Worm (Caenorhabditis elegans) whole organism, L1 larva: ENCODE results near the gene adh-5.

Experiments used
- C04F5.9 ChIP-seq: sonication (generic microtip); optimal IDR thresholded peaks from 2 replicates; lab custom pipeline; 2016; ENCODE audit warnings: missing genetic modification characterization, missing compliant biosample characterization
- C16A3.4 ChIP-seq: fragments of 150-350 bp; optimal IDR thresholded peaks from 2 replicates; lab custom pipeline; 2014; ENCODE audit warnings: missing biosample characterization, missing genetic modification characterization
- F16B12.6 ChIP-seq: fragments of 150-350 bp; optimal IDR thresholded peaks from 2 replicates; lab custom pipeline; 2014; ENCODE audit warnings: missing biosample characterization, missing genetic modification characterization
- Y116A8C.19 ChIP-seq: sonication (generic microtip); optimal IDR thresholded peaks from 2 replicates; lab custom pipeline; 2016; ENCODE audit warnings: missing compliant biosample characterization, missing genetic modification characterization, borderline replicate concordance
- alr-1 ChIP-seq: fragments of 200-800 bp; sonication (Bioruptor generic); optimal IDR thresholded peaks from 2 replicates; lab custom pipeline; 2018; ENCODE audit warnings: borderline replicate concordance, mild to moderate bottlenecking, missing genetic modification characterization, missing compliant biosample characterization
- aly-2 ChIP-seq: fragments of 150-350 bp; optimal IDR thresholded peaks from 2 replicates; lab custom pipeline; 2014; ENCODE audit warnings: missing biosample characterization, missing genetic modification characterization
- ama-1 ChIP-seq: fragments of 150-350 bp; optimal IDR thresholded peaks from 2 replicates; lab custom pipeline; 2014
- blmp-1 ChIP-seq: fragments of 150-350 bp; optimal IDR thresholded peaks from 2 replicates; lab custom pipeline; 2014; ENCODE audit warnings: missing biosample characterization, missing genetic modification characterization
- ceh-63 ChIP-seq: fragments of 200-800 bp; sonication (Bioruptor generic); optimal IDR thresholded peaks from 2 replicates; lab custom pipeline; 2018; ENCODE audit warnings: mild to moderate bottlenecking, missing genetic modification characterization, missing compliant biosample characterization
- ceh-82 ChIP-seq, 3 experiments: fragments of 150-350 bp in 1 of 3; sonication (generic microtip) in 2 of 3; optimal IDR thresholded peaks; 2 replicates each; lab custom pipeline; 2014 to 2017; ENCODE audit warnings: missing biosample characterization in 3 of 3, missing genetic modification characterization in 3 of 3
- ceh-90 ChIP-seq: sonication (generic microtip); optimal IDR thresholded peaks from 2 replicates; lab custom pipeline; 2016; ENCODE audit warnings: missing genetic modification characterization, missing compliant biosample characterization
- ces-1 ChIP-seq: fragments of 150-350 bp; optimal IDR thresholded peaks from 2 replicates; lab custom pipeline; 2014; ENCODE audit warnings: missing biosample characterization, missing genetic modification reagents, missing genetic modification characterization
- efl-1 ChIP-seq, 4 experiments: fragments of 150-350 bp; optimal IDR thresholded peaks in 3 of 4; peaks in 1 of 4; 1 replicate in 1 of 4; 2 replicates in 3 of 4; lab custom pipeline; 2014; ENCODE audit warnings: missing biosample characterization in 2 of 4, missing genetic modification characterization in 2 of 4, missing genetic modification reagents in 2 of 4
- efl-3 ChIP-seq: fragments of 200-800 bp; sonication (Bioruptor generic); optimal IDR thresholded peaks from 2 replicates; lab custom pipeline; 2018; ENCODE audit warnings: mild to moderate bottlenecking, missing genetic modification characterization, missing compliant biosample characterization
- ets-5 ChIP-seq: fragments of 200-800 bp; sonication (Bioruptor generic); IDR thresholded peaks from 2 replicates; pipeline ENCODE4 v1.3.6; 2022; ENCODE audit warnings: missing genetic modification characterization, missing compliant biosample characterization
- fkh-8 ChIP-seq: sonication (generic microtip); optimal IDR thresholded peaks from 2 replicates; lab custom pipeline; 2016; ENCODE audit warnings: mild to moderate bottlenecking, missing genetic modification characterization, missing compliant biosample characterization
- hpl-2 ChIP-seq: fragments of 150-350 bp; optimal IDR thresholded peaks from 2 replicates; lab custom pipeline; 2014; ENCODE audit warnings: missing biosample characterization, missing genetic modification reagents, missing genetic modification characterization
- irx-1 ChIP-seq: sonication (generic microtip); optimal IDR thresholded peaks from 2 replicates; lab custom pipeline; 2016; ENCODE audit warnings: missing genetic modification characterization, missing compliant biosample characterization
- isw-1 ChIP-seq: fragments of 200-800 bp; sonication (Bioruptor generic); IDR thresholded peaks from 2 replicates; pipeline ENCODE4 v1.3.6; 2022; ENCODE audit warnings: missing genetic modification characterization, missing compliant biosample characterization
- lin-13 ChIP-seq: fragments of 150-350 bp; optimal IDR thresholded peaks from 2 replicates; lab custom pipeline; 2014; ENCODE audit warnings: missing biosample characterization, missing genetic modification reagents, missing genetic modification characterization
- lin-14 ChIP-seq: fragments of 200-800 bp; sonication (Bioruptor generic); optimal IDR thresholded peaks from 2 replicates; lab custom pipeline; 2018; ENCODE audit warnings: mild to moderate bottlenecking, missing genetic modification characterization, moderate library complexity, missing compliant biosample characterization
- mab-9 ChIP-seq: fragments of 200-800 bp; sonication (Bioruptor generic); IDR thresholded peaks from 2 replicates; pipeline ENCODE4 v1.3.6; 2022; ENCODE audit warnings: missing genetic modification reagents, missing genetic modification characterization, missing compliant biosample characterization
- mef-2 ChIP-seq: fragments of 150-350 bp; optimal IDR thresholded peaks from 2 replicates; lab custom pipeline; 2014; ENCODE audit warnings: missing biosample characterization, missing genetic modification characterization
- mep-1 ChIP-seq: fragments of 150-350 bp; optimal IDR thresholded peaks from 2 replicates; lab custom pipeline; 2014; ENCODE audit warnings: missing biosample characterization, missing genetic modification characterization
- nhr-11 ChIP-seq: fragments of 150-350 bp; optimal IDR thresholded peaks from 2 replicates; lab custom pipeline; 2014; ENCODE audit warnings: missing biosample characterization, missing genetic modification characterization
- nhr-19 ChIP-seq: fragments of 200-800 bp; sonication (Bioruptor generic); conservative IDR thresholded peaks from 2 replicates; pipeline ENCODE4 v1.3.6; 2022; ENCODE audit warnings: missing genetic modification characterization, missing compliant biosample characterization
- nhr-20 ChIP-seq: sonication (generic microtip); optimal IDR thresholded peaks from 2 replicates; lab custom pipeline; 2016; ENCODE audit warnings: mild to moderate bottlenecking, missing genetic modification characterization, missing compliant biosample characterization
- nhr-28 ChIP-seq: fragments of 150-350 bp; optimal IDR thresholded peaks from 2 replicates; lab custom pipeline; 2014; ENCODE audit warnings: missing biosample characterization, missing genetic modification characterization
- nhr-76 ChIP-seq: sonication (generic microtip); optimal IDR thresholded peaks from 2 replicates; lab custom pipeline; 2017; ENCODE audit warnings: missing biosample characterization, missing genetic modification characterization
- nhr-84 ChIP-seq: sonication (generic microtip); optimal IDR thresholded peaks from 2 replicates; lab custom pipeline; 2017; ENCODE audit warnings: missing biosample characterization, missing genetic modification characterization
- rnt-1 ChIP-seq: sonication (generic microtip); optimal IDR thresholded peaks from 2 replicates; lab custom pipeline; 2016; ENCODE audit warnings: mild to moderate bottlenecking, missing genetic modification characterization, moderate library complexity, missing compliant biosample characterization
- sptf-1 ChIP-seq: fragments of 150-350 bp; optimal IDR thresholded peaks from 2 replicates; lab custom pipeline; 2014; ENCODE audit warnings: missing biosample characterization, missing genetic modification characterization
- tbx-2 ChIP-seq: sonication (generic microtip); optimal IDR thresholded peaks from 2 replicates; lab custom pipeline; 2016; ENCODE audit warnings: missing genetic modification characterization, missing compliant biosample characterization
- tlp-1 ChIP-seq: fragments of 150-350 bp; optimal IDR thresholded peaks from 2 replicates; lab custom pipeline; 2014; ENCODE audit warnings: missing biosample characterization, missing genetic modification characterization
- unc-30 ChIP-seq: sonication (generic microtip); optimal IDR thresholded peaks from 2 replicates; lab custom pipeline; 2017; ENCODE audit warnings: missing biosample characterization, missing genetic modification characterization
- unc-86 ChIP-seq: sonication (generic microtip); optimal IDR thresholded peaks from 2 replicates; lab custom pipeline; 2016; ENCODE audit warnings: missing genetic modification characterization, missing compliant biosample characterization
- vab-15 ChIP-seq: sonication (generic microtip); optimal IDR thresholded peaks from 2 replicates; lab custom pipeline; 2017; ENCODE audit warnings: missing genotype, mild to moderate bottlenecking, missing genetic modification characterization, missing compliant biosample characterization
- xbp-1 ChIP-seq: sonication (generic microtip); optimal IDR thresholded peaks from 2 replicates; lab custom pipeline; 2016; ENCODE audit warnings: missing genetic modification characterization, missing compliant biosample characterization
- zag-1 ChIP-seq: fragments of 150-350 bp; optimal IDR thresholded peaks from 2 replicates; lab custom pipeline; 2014; ENCODE audit warnings: missing biosample characterization, missing genetic modification characterization
- zip-4 ChIP-seq: fragments of 200-800 bp; sonication (Bioruptor generic); optimal IDR thresholded peaks from 2 replicates; lab custom pipeline; 2018; ENCODE audit warnings: mild to moderate bottlenecking, missing genetic modification characterization, moderate library complexity, missing compliant biosample characterization
- ztf-11 ChIP-seq, 2 experiments: sonication (generic microtip); optimal IDR thresholded peaks; 2 replicates each; lab custom pipeline; 2016 to 2017; ENCODE audit warnings: missing genetic modification characterization in 2 of 2, missing biosample characterization in 1 of 2, missing compliant biosample characterization in 1 of 2
- ztf-4 ChIP-seq: fragments of 150-350 bp; optimal IDR thresholded peaks from 2 replicates; lab custom pipeline; 2014; ENCODE audit warnings: missing biosample characterization, missing genetic modification characterization

The adh-5 gene

DNA sequence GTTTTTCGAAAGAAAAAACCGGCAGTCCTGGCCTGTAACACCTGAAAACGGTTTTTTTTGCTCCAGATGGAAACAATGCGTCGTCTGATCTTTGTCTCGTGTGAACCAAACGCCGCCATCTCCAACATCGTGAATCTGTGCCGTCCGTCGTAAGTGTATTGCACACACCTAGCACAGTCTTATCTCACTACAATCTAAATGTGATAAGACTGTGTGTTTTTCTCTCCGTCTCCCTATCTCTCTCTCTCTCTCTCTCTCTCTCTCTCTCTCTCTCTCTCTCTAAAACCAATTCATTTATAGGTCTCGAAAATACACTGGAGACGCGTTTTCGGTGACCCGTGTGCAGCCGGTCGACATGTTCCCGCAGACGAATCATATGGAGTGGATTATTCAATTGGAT, 986 bp upstream of the adh-5 start (continued):
- TF ChIP-seq C16A3.4 (peak; percentile 1), zag-1 (tag; lab: Kevin White, UChicago) (no peak), unc-86 (tag; lab: Kevin White, UChicago) (no peak), irx-1 (tag; lab: Kevin White, UChicago) (no peak), fkh-8 (no peak), lin-13 (GFP tag; lab: Kevin White, UChicago) (no peak), xbp-1 (no peak), C04F5.9 (no peak), isw-1 (GFP tag; lab: Robert Waterston, UW) (no peak), ztf-11 (tag; optimal IDR thresholded peaks at IDR 0.05; lab: Kevin White, UChicago) (no peak), nhr-84 (tag; lab: Kevin White, UChicago) (no peak), aly-2 (tag; lab: Kevin White, UChicago) (no peak), Y116A8C.19 (tag; lab: Kevin White, UChicago) (no peak)
- TF ChIP-seq, all 84 proteins: peak for 13

DNA sequence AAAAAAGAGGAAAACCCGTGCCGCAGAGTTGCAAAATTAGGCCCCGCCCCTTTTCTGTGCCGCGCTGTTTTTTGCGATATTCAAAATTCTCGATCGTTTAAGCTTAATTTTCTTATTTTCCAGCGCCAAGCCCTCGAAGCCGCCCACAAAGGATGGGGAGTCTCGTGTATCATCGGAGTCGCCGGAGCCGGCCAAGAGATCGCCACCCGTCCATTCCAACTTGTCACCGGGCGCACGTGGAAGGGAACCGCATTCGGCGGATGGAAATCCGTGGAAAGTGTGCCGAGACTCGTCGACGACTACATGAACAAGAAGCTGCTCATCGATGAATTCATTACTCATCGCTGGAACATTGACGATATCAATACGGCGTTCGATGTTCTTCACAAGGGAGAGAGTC, 4.1 kb downstream of the adh-5 start:
- TF ChIP-seq rnt-1 (tag; lab: Kevin White, UChicago) (no peak), mef-2 (tag; lab: Kevin White, UChicago) (no peak), unc-86 (tag; lab: Kevin White, UChicago) (no peak), blmp-1 (tag; lab: Kevin White, UChicago) (no peak), F16B12.6 (tag; lab: Kevin White, UChicago) (no peak), ets-5 (no peak), ces-1 (GFP tag; lab: Kevin White, UChicago) (no peak), ama-1 (lab: Kevin White, UChicago) (no peak), efl-1 (optimal IDR thresholded peaks at IDR 0.05; lab: Kevin White, UChicago) (no peak), efl-1 (GFP tag; optimal IDR thresholded peaks at IDR 0.05 in 1 of 2; lab: Kevin White, UChicago) (no peak), nhr-76 (tag; lab: Kevin White, UChicago) (no peak), zag-1 (tag; lab: Kevin White, UChicago) (no peak), unc-30 (no peak), Y116A8C.19 (tag; lab: Kevin White, UChicago) (no peak), nhr-19 (GFP tag; lab: Robert Waterston, UW) (no peak), ceh-82 (tag; optimal IDR thresholded peaks at IDR 0.05; lab: Kevin White, UChicago) (no peak)

DNA sequence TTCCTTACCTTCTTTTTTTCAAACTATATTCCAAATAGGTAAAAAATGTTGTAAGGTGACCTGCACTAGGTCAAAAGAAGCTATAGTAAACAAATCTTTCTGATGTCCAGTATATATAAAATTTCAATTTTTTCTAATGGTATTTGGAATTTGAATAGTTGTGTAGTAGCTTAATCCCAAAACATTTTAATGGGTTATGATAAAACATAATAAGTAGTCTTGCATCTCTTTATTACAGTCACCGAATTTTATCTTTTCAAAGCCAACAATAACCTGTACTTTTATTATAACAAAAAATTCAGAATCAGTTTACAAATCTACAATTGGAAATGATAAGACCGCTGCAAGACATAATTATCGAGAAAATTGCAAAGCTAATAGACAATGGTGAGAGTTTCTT, 5.9 kb downstream of the adh-5 start, which contains the start of gene H24K24.2:
H24K24.2 (plus strand) TSS at position 301 of the 400 bp plus-strand sequence.
- no peak for TF ChIP-seq ets-5
- TF ChIP-seq vab-15 (tag; lab: Kevin White, UChicago), result no peak
- TF ChIP-seq nhr-20 (tag; lab: Kevin White, UChicago), result no peak
- no peak for TF ChIP-seq rnt-1 (tag; lab: Kevin White, UChicago)
- no peak for TF ChIP-seq ceh-63
- TF ChIP-seq hpl-2 (GFP tag; lab: Kevin White, UChicago), result no peak
- TF ChIP-seq sptf-1 (tag; lab: Kevin White, UChicago), result no peak
- no peak for TF ChIP-seq C04F5.9
- no peak for TF ChIP-seq nhr-28 (tag; lab: Kevin White, UChicago)
- TF ChIP-seq F16B12.6 (tag; lab: Kevin White, UChicago), result no peak
- no peak for TF ChIP-seq efl-3 (GFP tag; lab: Kevin White, UChicago)
- no peak for TF ChIP-seq nhr-11

DNA sequence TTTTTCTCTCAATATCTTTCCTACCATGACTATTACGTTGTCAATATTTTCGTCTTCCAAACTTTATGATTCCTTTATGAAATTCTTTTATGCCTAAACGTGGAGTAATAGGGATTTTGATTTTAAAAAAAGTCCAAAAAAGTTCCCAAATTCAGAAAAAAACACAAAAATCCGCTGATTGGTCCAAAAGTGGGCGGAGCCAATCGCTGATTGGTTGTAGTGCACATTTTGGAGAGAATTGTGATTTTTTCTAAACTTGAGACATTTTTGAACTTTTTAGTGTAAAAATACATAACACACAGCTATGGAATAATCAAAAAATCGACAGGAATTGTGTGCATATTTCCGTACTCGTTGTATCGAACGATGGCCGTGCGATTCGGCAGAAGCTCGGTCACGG, 27.8 kb downstream of the adh-5 start:
- TF ChIP-seq C16A3.4 (no peak), tlp-1 (tag; lab: Kevin White, UChicago) (no peak), ztf-4 (tag; lab: Kevin White, UChicago) (no peak), ceh-90 (tag; lab: Kevin White, UChicago) (no peak), tbx-2 (tag; lab: Kevin White, UChicago) (no peak), Y116A8C.19 (tag; lab: Kevin White, UChicago) (no peak), mab-9 (GFP tag; lab: Robert Waterston, UW) (no peak), mef-2 (tag; lab: Kevin White, UChicago) (no peak), lin-14 (GFP tag; lab: Kevin White, UChicago) (no peak), mep-1 (tag; lab: Kevin White, UChicago) (no peak), lin-13 (GFP tag; lab: Kevin White, UChicago) (no peak), ztf-11 (tag; optimal IDR thresholded peaks at IDR 0.05; lab: Kevin White, UChicago) (no peak), zip-4 (no peak), alr-1 (tag; lab: Kevin White, UChicago) (no peak)
